Worm (Caenorhabditis elegans) whole organism, early embryonic: ENCODE data around the gene sru-16.

Source experiments
- B0310.2 ChIP-seq: sonication (generic microtip); optimal IDR thresholded peaks from 2 replicates; lab custom pipeline; 2016; ENCODE audit warnings: mild to moderate bottlenecking, missing genetic modification characterization, missing compliant biosample characterization
- F13C5.2 ChIP-seq: sonication (generic microtip); optimal IDR thresholded peaks from 2 replicates; lab custom pipeline; 2017; ENCODE audit warnings: mild to moderate bottlenecking, missing genetic modification characterization, inconsistent platforms, missing compliant biosample characterization
- aly-1 ChIP-seq: sonication (generic microtip); optimal IDR thresholded peaks from 2 replicates; lab custom pipeline; 2016; ENCODE audit warnings: missing genetic modification characterization, missing compliant biosample characterization
- ama-1 ChIP-seq: fragments of 150-350 bp; optimal IDR thresholded peaks from 2 replicates; lab custom pipeline; 2014
- ceh-13 ChIP-seq: fragments of 200-800 bp; sonication (Bioruptor generic); optimal IDR thresholded peaks from 2 replicates; lab custom pipeline; 2018; ENCODE audit warnings: mild to moderate bottlenecking, missing genetic modification characterization, missing compliant biosample characterization
- ceh-36 ChIP-seq: sonication (generic microtip); optimal IDR thresholded peaks from 2 replicates; lab custom pipeline; 2016; ENCODE audit warnings: missing genetic modification characterization, inconsistent platforms, missing compliant biosample characterization
- flt-1 ChIP-seq: fragments of 200-800 bp; sonication (Bioruptor generic); IDR thresholded peaks from 2 replicates; pipeline ENCODE4 v1.3.6; 2022; ENCODE audit warnings: missing genetic modification characterization, missing compliant biosample characterization
- hmbx-1 ChIP-seq: sonication (generic microtip); optimal IDR thresholded peaks from 2 replicates; lab custom pipeline; 2016; ENCODE audit warnings: mild to moderate bottlenecking, missing genetic modification characterization, missing compliant biosample characterization
- hmg-4 ChIP-seq: fragments of 200-800 bp; sonication (Bioruptor generic); optimal IDR thresholded peaks from 2 replicates; lab custom pipeline; 2018; ENCODE audit warnings: mild to moderate bottlenecking, missing genetic modification characterization, missing compliant biosample characterization
- hnd-1 ChIP-seq: sonication (generic microtip); optimal IDR thresholded peaks from 2 replicates; lab custom pipeline; 2016; ENCODE audit warnings: missing genetic modification characterization, missing compliant biosample characterization
- pes-1 ChIP-seq: fragments of 200-800 bp; sonication (Bioruptor generic); IDR thresholded peaks from 2 replicates; pipeline ENCODE4 v1.3.6; 2022; ENCODE audit warnings: missing genetic modification reagents, missing genetic modification characterization, missing compliant biosample characterization
- scrt-1 ChIP-seq: fragments of 200-800 bp; sonication (Bioruptor generic); IDR thresholded peaks from 2 replicates; pipeline ENCODE4 v1.3.6; 2022; ENCODE audit warnings: missing genetic modification characterization, missing compliant biosample characterization
- sea-1 ChIP-seq: fragments of 200-800 bp; sonication (Bioruptor generic); conservative IDR thresholded peaks from 2 replicates; pipeline ENCODE4 v1.3.6; 2022; ENCODE audit warnings: missing genetic modification characterization, missing compliant biosample characterization
- tbx-11 ChIP-seq: fragments of 200-800 bp; sonication (Bioruptor generic); IDR thresholded peaks from 2 replicates; pipeline ENCODE4 v1.3.6; 2022; ENCODE audit warnings: missing genetic modification characterization, missing compliant biosample characterization

- TF ChIP-seq ceh-13, result no peak
- TF ChIP-seq ama-1 (lab: Kevin White, UChicago), result no peak
- no peak for TF ChIP-seq ceh-36 (tag; lab: Kevin White, UChicago)
- TF ChIP-seq pes-1 (GFP tag; lab: Robert Waterston, UW), result no peak
- no peak for TF ChIP-seq aly-1 (tag; lab: Kevin White, UChicago)
- TF ChIP-seq hmbx-1 (tag; lab: Kevin White, UChicago), result no peak
- no peak for TF ChIP-seq B0310.2 (tag; lab: Kevin White, UChicago)
- TF ChIP-seq F13C5.2 (tag; lab: Kevin White, UChicago), result no peak
- TF ChIP-seq tbx-11 (GFP tag; lab: Robert Waterston, UW), result no peak
- TF ChIP-seq sea-1 (GFP tag; lab: Robert Waterston, UW), result no peak
- no peak for TF ChIP-seq hnd-1 (tag; lab: Kevin White, UChicago)
- TF ChIP-seq flt-1, result no peak
- TF ChIP-seq scrt-1 (GFP tag; lab: Robert Waterston, UW), result no peak
- no peak for TF ChIP-seq hmg-4
These were observed 22.4 kb downstream of the sru-16 start for ce11 chrIV:13601428-13601827.
